Fruit fly (Drosophila melanogaster): Measurements from ENCODE around the gene CG9072.
A peak's percentile ranks its signal among the peaks of the same experiment; 100 is the strongest.

CG9072 gene

dm6 chrX:15121714-15122113, 25.9 kb upstream of the CG9072 start (continued):
- TF ChIP-seq lab (GFP tag; optimal IDR thresholded peaks at IDR 0.05) (no peak), CG17912 (GFP tag; optimal IDR thresholded peaks at IDR 0.05) (no peak), Elba2 (GFP tag; optimal IDR thresholded peaks at IDR 0.05) (no peak), CG6689 (GFP tag; IDR thresholded peaks at IDR 0.05) (no peak; the same call in 1 of the 2 replicates), ash1 (GFP tag; optimal IDR thresholded peaks at IDR 0.05) (no peak), cwo (GFP tag; optimal IDR thresholded peaks at IDR 0.05) (no peak), CG16779 (GFP tag; IDR thresholded peaks at IDR 0.05) (no peak), CG15696 (tag; optimal IDR thresholded peaks at IDR 0.05) (no peak), Tbp (GFP tag; optimal IDR thresholded peaks at IDR 0.05) (no peak), grau (tag; optimal IDR thresholded peaks at IDR 0.05) (peak; percentile 31), CG4820 (GFP tag; optimal IDR thresholded peaks at IDR 0.05) (no peak), wdn (GFP tag; IDR thresholded peaks at IDR 0.05) (no peak), exex (tag; optimal IDR thresholded peaks at IDR 0.05) (no peak), zfh1 (GFP tag; IDR thresholded peaks at IDR 0.05) (no peak), z (GFP tag; IDR thresholded peaks at IDR 0.05) (no peak), CG14860 (GFP tag; IDR thresholded peaks at IDR 0.05; ENCODE audit: partially characterized antibody) (no peak), CG3838 (GFP tag; optimal IDR thresholded peaks at IDR 0.05) (no peak), psq (GFP tag; optimal IDR thresholded peaks at IDR 0.05) (no peak), Atf3 (GFP tag; optimal IDR thresholded peaks at IDR 0.05) (no peak), disco-r (GFP tag; optimal IDR thresholded peaks at IDR 0.05) (no peak), mld (GFP tag; IDR thresholded peaks at IDR 0.05; ENCODE audit: partially characterized antibody) (no peak), CG1602 (GFP tag; optimal IDR thresholded peaks at IDR 0.05) (no peak), CG14050 (GFP tag; IDR thresholded peaks at IDR 0.05) (0 out of 3 replicates have a peak, but pooled peaks have one; percentile 13), CG8924 (tag; optimal IDR thresholded peaks at IDR 0.05) (peak; percentile 52), CG9817 (tag; optimal IDR thresholded peaks at IDR 0.05) (no peak), CG30020 (tag; optimal IDR thresholded peaks at IDR 0.05) (no peak), zen2 (GFP tag; IDR thresholded peaks at IDR 0.05; ENCODE audit: partially characterized antibody) (no peak), gro (GFP tag; optimal IDR thresholded peaks at IDR 0.05) (no peak), unpg (GFP tag; optimal IDR thresholded peaks at IDR 0.05) (peak; percentile 16), CG10267 (tag; optimal IDR thresholded peaks at IDR 0.05) (peak; percentile 24), Asciz (GFP tag; optimal IDR thresholded peaks at IDR 0.05) (peak; percentile 28), ERR (GFP tag; optimal IDR thresholded peaks at IDR 0.05) (no peak), corto (GFP tag; optimal IDR thresholded peaks at IDR 0.05) (no peak), CG7745 (tag; optimal IDR thresholded peaks at IDR 0.05) (no peak), dmrt99B (tag; optimal IDR thresholded peaks at IDR 0.05) (peak; percentile 76), CG18476 (GFP tag; optimal IDR thresholded peaks at IDR 0.05) (no peak), CG7372 (GFP tag; IDR thresholded peaks at IDR 0.05) (no peak), D19A (tag; optimal IDR thresholded peaks at IDR 0.05) (peak; percentile 41), pan (optimal IDR thresholded peaks at IDR 0.05) (no peak), pan (GFP tag; optimal IDR thresholded peaks at IDR 0.05 in 1 of 2, IDR thresholded peaks at IDR 0.05 in 1 of 2) (peak in 1 of 2 experiments; percentile 56), ap (GFP tag; IDR thresholded peaks at IDR 0.05) (0 out of 2 replicates have a peak, but pooled peaks have one; percentile 27), CG10321 (GFP tag; IDR thresholded peaks at IDR 0.05) (no peak), Ptx1 (GFP tag; IDR thresholded peaks at IDR 0.05) (peak; percentile 49; the same call in 1 of the 2 replicates), aop (GFP tag; IDR thresholded peaks at IDR 0.05) (no peak), Dfd (GFP tag; optimal IDR thresholded peaks at IDR 0.05) (no peak), tgo (GFP tag; IDR thresholded peaks at IDR 0.05) (peak; percentile 39; the same call in 1 of the 3 replicates), tx (GFP tag; optimal IDR thresholded peaks at IDR 0.05) (no peak), cg (GFP tag; optimal IDR thresholded peaks at IDR 0.05) (no peak), NfI (GFP tag; optimal IDR thresholded peaks at IDR 0.05) (no peak), BEAF-32 (GFP tag; optimal IDR thresholded peaks at IDR 0.05) (no peak), CG12155 (GFP tag; optimal IDR thresholded peaks at IDR 0.05) (no peak), slbo (GFP tag; IDR thresholded peaks at IDR 0.05) (no peak)

Measured in whole organism, embryonic.